Worm (Caenorhabditis elegans): Measurements from ENCODE around the gene T19D12.9.

ce11 chrII:6646903-6647302 is 7.3 kb downstream of the T19D12.9 start:
- TF ChIP-seq unc-39 (tag; optimal IDR thresholded peaks at IDR 0.05), result no peak
- no peak for TF ChIP-seq lin-13 (GFP tag; optimal IDR thresholded peaks at IDR 0.05)
- no peak for TF ChIP-seq ztf-1 (GFP tag; conservative IDR thresholded peaks at IDR 0.05)
- TF ChIP-seq elt-1 (tag; optimal IDR thresholded peaks at IDR 0.05), result no peak
- TF ChIP-seq egl-27 (tag; optimal IDR thresholded peaks at IDR 0.05), result no peak
- no peak for TF ChIP-seq ceh-82 (tag; optimal IDR thresholded peaks at IDR 0.05)
- TF ChIP-seq ceh-16 (tag; optimal IDR thresholded peaks at IDR 0.05), result no peak
- no peak for TF ChIP-seq nhr-21 (tag; optimal IDR thresholded peaks at IDR 0.05)
- no peak for TF ChIP-seq nhr-77 (tag; optimal IDR thresholded peaks at IDR 0.05)
- TF ChIP-seq skn-1 (tag; optimal IDR thresholded peaks at IDR 0.05), result no peak
- TF ChIP-seq nhr-129 (tag; optimal IDR thresholded peaks at IDR 0.05), result no peak
- no peak for TF ChIP-seq unc-62 (GFP tag; optimal IDR thresholded peaks at IDR 0.05)
- no peak for TF ChIP-seq nhr-10 (tag; optimal IDR thresholded peaks at IDR 0.05)

Measured in whole organism, L2 larva.